Worm (Caenorhabditis elegans) whole organism, late embryonic: ENCODE data around the gene C45B11.9.

Source experiments
- K02D7.2 ChIP-seq: sonication (generic microtip); optimal IDR thresholded peaks from 2 replicates; lab custom pipeline; 2017; ENCODE audit warnings: mild to moderate bottlenecking, missing genetic modification characterization, missing compliant biosample characterization
- ahr-1 ChIP-seq: sonication (generic microtip); optimal IDR thresholded peaks from 2 replicates; lab custom pipeline; 2016; ENCODE audit warnings: missing genetic modification characterization, missing compliant biosample characterization
- ceh-14 ChIP-seq: sonication (generic microtip); optimal IDR thresholded peaks from 2 replicates; lab custom pipeline; 2016; ENCODE audit warnings: missing genotype, missing genetic modification characterization, missing compliant biosample characterization
- ceh-19 ChIP-seq: fragments of 200-800 bp; sonication (Bioruptor generic); optimal IDR thresholded peaks from 2 replicates; lab custom pipeline; 2018; ENCODE audit warnings: mild to moderate bottlenecking, missing genetic modification characterization, missing compliant biosample characterization
- ceh-22 ChIP-seq: sonication (generic microtip); optimal IDR thresholded peaks from 2 replicates; lab custom pipeline; 2017; ENCODE audit warnings: missing biosample characterization, missing genetic modification characterization
- ceh-24 ChIP-seq: sonication (generic microtip); optimal IDR thresholded peaks from 2 replicates; lab custom pipeline; 2016; ENCODE audit warnings: mild to moderate bottlenecking, missing genetic modification characterization, missing compliant biosample characterization
- ceh-9 ChIP-seq: sonication (generic microtip); optimal IDR thresholded peaks from 2 replicates; lab custom pipeline; 2016; ENCODE audit warnings: mild to moderate bottlenecking, missing genetic modification characterization, inconsistent platforms, missing compliant biosample characterization
- che-1 ChIP-seq: sonication (generic microtip); optimal IDR thresholded peaks from 2 replicates; lab custom pipeline; 2016; ENCODE audit warnings: mild to moderate bottlenecking, missing genetic modification characterization, missing compliant biosample characterization
- elt-2 ChIP-seq: sonication (generic microtip); optimal IDR thresholded peaks from 2 replicates; lab custom pipeline; 2016; ENCODE audit warnings: missing genetic modification reagents, missing genetic modification characterization, missing compliant biosample characterization
- elt-4 ChIP-seq: sonication (generic microtip); optimal IDR thresholded peaks from 2 replicates; lab custom pipeline; 2016; ENCODE audit warnings: missing genetic modification characterization, missing compliant biosample characterization
- ets-4 ChIP-seq: sonication (generic microtip); optimal IDR thresholded peaks from 2 replicates; lab custom pipeline; 2016; ENCODE audit warnings: missing genetic modification characterization, missing compliant biosample characterization
- fkh-6 ChIP-seq: sonication (generic microtip); optimal IDR thresholded peaks from 2 replicates; lab custom pipeline; 2016; ENCODE audit warnings: missing genetic modification characterization, missing compliant biosample characterization
- gmeb-2 ChIP-seq: sonication (generic microtip); optimal IDR thresholded peaks from 2 replicates; lab custom pipeline; 2016; ENCODE audit warnings: missing genetic modification characterization, inconsistent platforms, missing compliant biosample characterization
- hlh-15 ChIP-seq: sonication (generic microtip); optimal IDR thresholded peaks from 2 replicates; lab custom pipeline; 2016; ENCODE audit warnings: missing genetic modification characterization, missing compliant biosample characterization
- hlh-30 ChIP-seq: sonication (generic microtip); optimal IDR thresholded peaks from 2 replicates; lab custom pipeline; 2017; ENCODE audit warnings: antibody characterized with exemption, missing genetic modification characterization, missing compliant biosample characterization; ENCODE audit not compliant: insufficient read depth
- hlh-8 ChIP-seq: sonication (generic microtip); optimal IDR thresholded peaks from 2 replicates; lab custom pipeline; 2016; ENCODE audit warnings: missing genotype, missing genetic modification characterization, missing compliant biosample characterization
- lim-6 ChIP-seq: sonication (generic microtip); optimal IDR thresholded peaks from 2 replicates; lab custom pipeline; 2016; ENCODE audit warnings: missing genetic modification characterization, missing compliant biosample characterization
- lin-11 ChIP-seq: fragments of 200-800 bp; sonication (Bioruptor generic); optimal IDR thresholded peaks from 2 replicates; lab custom pipeline; 2018; ENCODE audit warnings: mild to moderate bottlenecking, missing genetic modification characterization, missing compliant biosample characterization
- madf-2 ChIP-seq: sonication (generic microtip); optimal IDR thresholded peaks from 2 replicates; lab custom pipeline; 2017; ENCODE audit warnings: missing genetic modification characterization, missing compliant biosample characterization
- mec-3 ChIP-seq: sonication (generic microtip); optimal IDR thresholded peaks from 2 replicates; lab custom pipeline; 2016; ENCODE audit warnings: borderline replicate concordance, missing genetic modification characterization, missing compliant biosample characterization
- nhr-232 ChIP-seq: sonication (generic microtip); optimal IDR thresholded peaks from 2 replicates; lab custom pipeline; 2016; ENCODE audit warnings: missing genetic modification characterization, missing compliant biosample characterization
- npax-4 ChIP-seq: sonication (generic microtip); optimal IDR thresholded peaks from 2 replicates; lab custom pipeline; 2016; ENCODE audit warnings: missing genetic modification characterization, missing compliant biosample characterization
- odd-2 ChIP-seq: sonication (generic microtip); optimal IDR thresholded peaks from 2 replicates; lab custom pipeline; 2017; ENCODE audit warnings: antibody characterized with exemption, mild to moderate bottlenecking, missing genetic modification characterization, missing compliant biosample characterization
- pha-2 ChIP-seq: sonication (generic microtip); optimal IDR thresholded peaks from 2 replicates; lab custom pipeline; 2017; ENCODE audit warnings: mild to moderate bottlenecking, missing genetic modification characterization, missing compliant biosample characterization
- pha-4 ChIP-seq: fragments of 150-350 bp; optimal IDR thresholded peaks from 2 replicates; lab custom pipeline; 2018; ENCODE audit warnings: missing biosample characterization, missing genetic modification reagents, missing genetic modification characterization
- ref-2 ChIP-seq: sonication (generic microtip); optimal IDR thresholded peaks from 2 replicates; lab custom pipeline; 2016; ENCODE audit warnings: missing genetic modification characterization, missing compliant biosample characterization
- sdc-2 ChIP-seq: sonication (generic microtip); optimal IDR thresholded peaks from 2 replicates; lab custom pipeline; 2016; ENCODE audit warnings: missing genotype, missing genetic modification characterization, missing compliant biosample characterization
- sox-2 ChIP-seq: fragments of 200-800 bp; sonication (Bioruptor generic); IDR thresholded peaks from 2 replicates; pipeline ENCODE4 v1.3.6; 2022; ENCODE audit warnings: missing genetic modification reagents, missing genetic modification characterization, missing compliant biosample characterization
- sox-4 ChIP-seq: sonication (generic microtip); optimal IDR thresholded peaks from 2 replicates; lab custom pipeline; 2017; ENCODE audit warnings: mild to moderate bottlenecking, missing genetic modification characterization, inconsistent platforms, missing compliant biosample characterization
- tbx-7 ChIP-seq: sonication (generic microtip); optimal IDR thresholded peaks from 2 replicates; lab custom pipeline; 2016; ENCODE audit warnings: missing genotype, missing genetic modification characterization, missing compliant biosample characterization
- unc-3 ChIP-seq, 2 experiments: fragments of 200-800 bp in 1 of 2; sonication (Bioruptor generic) in 1 of 2; sonication (generic microtip) in 1 of 2; conservative IDR thresholded peaks in 1 of 2; optimal IDR thresholded peaks in 1 of 2; 2 replicates each; pipeline versions ENCODE4 v1.3.6 to Lab custom; 2016 to 2022; ENCODE audit warnings: missing compliant biosample characterization in 2 of 2, missing genetic modification characterization in 2 of 2, missing genetic modification reagents in 1 of 2
- unc-42 ChIP-seq: sonication (generic microtip); optimal IDR thresholded peaks from 2 replicates; lab custom pipeline; 2016; ENCODE audit warnings: missing genotype, missing genetic modification characterization, missing compliant biosample characterization
- unc-55 ChIP-seq: sonication (generic microtip); optimal IDR thresholded peaks from 2 replicates; lab custom pipeline; 2017; ENCODE audit warnings: missing biosample characterization, missing genetic modification reagents, missing genetic modification characterization

Gene C45B11.9

ce11 chrV:11061887-11062286 lies 21.8 kb downstream of the C45B11.9 start:
- TF ChIP-seq K02D7.2 (tag; lab: Kevin White, UChicago) = no peak
- TF ChIP-seq che-1 = no peak
- no peak for TF ChIP-seq hlh-8 (tag; lab: Kevin White, UChicago)
- TF ChIP-seq pha-4 = no peak
- no peak for TF ChIP-seq ref-2
- TF ChIP-seq odd-2 (tag; lab: Kevin White, UChicago) = no peak
- TF ChIP-seq ceh-14 (tag; lab: Kevin White, UChicago) = no peak
- TF ChIP-seq hlh-30 = no peak
- no peak for TF ChIP-seq nhr-232 (tag; lab: Kevin White, UChicago)
- TF ChIP-seq mec-3 (tag; lab: Kevin White, UChicago) = no peak
- TF ChIP-seq tbx-7 (tag; lab: Kevin White, UChicago) = no peak

DNA sequence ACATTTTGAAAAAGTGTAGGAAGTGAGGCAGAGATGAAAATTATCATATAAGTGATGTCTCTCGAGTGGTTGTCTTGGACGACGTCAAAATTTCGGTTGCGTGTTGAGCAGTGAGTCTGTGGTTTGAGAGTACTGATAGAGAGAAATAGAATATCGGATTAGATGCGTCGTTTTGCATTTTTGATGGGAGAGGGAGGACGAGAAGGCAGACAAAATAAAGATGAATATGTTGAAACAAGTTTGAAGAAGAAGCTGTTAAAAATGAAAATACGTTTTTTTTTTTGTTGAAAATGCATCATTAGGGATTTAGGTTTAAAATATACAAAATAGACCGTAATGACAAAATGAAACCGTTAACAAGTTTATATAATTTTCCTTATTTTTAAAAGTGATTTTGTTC lies 23.0 kb downstream of the C45B11.9 start, which contains the start of gene T04C12.9:
Gene T04C12.9 (minus strand): TSS at position 101 of the 400 bp plus-strand sequence.
- TF ChIP-seq ref-2 (no peak), lin-11 (tag; lab: Kevin White, UChicago) (no peak), sox-2 (no peak), pha-4 (no peak), ceh-22 (tag; lab: Kevin White, UChicago) (no peak), ceh-14 (tag; lab: Kevin White, UChicago) (no peak), ceh-19 (no peak)

DNA sequence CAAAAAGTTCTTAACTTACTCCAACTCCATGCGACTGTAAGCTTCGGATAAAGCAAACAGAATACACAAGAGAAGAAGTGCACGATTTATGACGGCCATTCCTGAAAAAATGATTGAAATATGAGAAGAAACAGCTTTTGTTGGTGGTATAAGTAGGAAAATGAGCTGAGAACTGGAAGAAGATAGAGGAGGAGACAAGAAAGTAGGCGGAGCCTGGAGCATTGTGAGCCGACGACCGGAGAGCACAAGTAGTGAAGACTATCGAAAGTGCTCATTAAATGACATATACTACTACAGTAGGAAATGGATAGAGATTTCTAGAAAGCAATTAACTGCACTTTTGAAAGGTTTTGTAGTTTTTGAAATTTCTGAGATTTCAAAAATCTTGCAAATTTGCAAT lies 25.4 kb downstream of the C45B11.9 start, which contains the start of gene nlp-80:
Gene nlp-80 (minus strand): TSS at position 101 of the 400 bp plus-strand sequence.
- no peak for TF ChIP-seq fkh-6 (tag; lab: Kevin White, UChicago)
- TF ChIP-seq ceh-9 (tag; lab: Kevin White, UChicago) = no peak

ce11 chrV:11069277-11069676 lies 29.2 kb downstream of the C45B11.9 start, which contains the start of gene T04C12.8:
Gene T04C12.8 (minus strand): TSS chrV:11069358.
- TF ChIP-seq elt-4 = no peak
- TF ChIP-seq unc-3 (GFP tag; conservative IDR thresholded peaks at IDR 0.05; lab: Robert Waterston, UW) = no peak
- TF ChIP-seq unc-3 (tag; optimal IDR thresholded peaks at IDR 0.05; lab: Kevin White, UChicago) = no peak
- TF ChIP-seq elt-2 = peak; percentile 83

DNA sequence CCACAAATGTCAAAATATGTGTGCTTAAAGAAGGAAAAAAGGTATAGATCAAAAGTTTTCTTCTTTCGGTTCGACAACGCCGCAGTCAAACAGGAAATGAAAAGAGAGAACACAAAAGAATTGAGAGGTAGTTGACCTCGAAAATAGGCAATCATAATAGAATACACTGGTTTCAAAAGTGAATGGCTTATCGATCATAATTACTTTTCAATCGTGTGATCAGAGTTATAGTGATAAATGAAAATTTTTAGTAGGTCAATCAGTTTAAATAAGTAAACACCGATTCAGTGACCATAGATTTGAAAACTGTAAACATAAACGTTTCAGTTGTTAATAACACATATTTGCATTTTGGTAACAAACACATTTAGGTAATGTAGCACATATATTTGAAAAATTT lies 30.3 kb downstream of the C45B11.9 start:
- TF ChIP-seq unc-42 (tag; lab: Kevin White, UChicago) (no peak), unc-55 (no peak), npax-4 (tag; lab: Kevin White, UChicago) (no peak), ahr-1 (tag; lab: Kevin White, UChicago) (no peak), sox-4 (tag; lab: Kevin White, UChicago) (no peak), sdc-2 (tag; lab: Kevin White, UChicago) (no peak), lin-11 (tag; lab: Kevin White, UChicago) (no peak), che-1 (no peak), gmeb-2 (tag; lab: Kevin White, UChicago) (no peak), pha-4 (no peak), madf-2 (no peak), pha-2 (tag; lab: Kevin White, UChicago) (no peak), ets-4 (tag; lab: Kevin White, UChicago) (no peak), ceh-14 (tag; lab: Kevin White, UChicago) (no peak), sox-2 (no peak), hlh-15 (tag; lab: Kevin White, UChicago) (no peak), lim-6 (no peak)
- TF ChIP-seq, all 69 proteins: peak for 0

ce11 chrV:11071453-11071852 lies 31.3 kb downstream of the C45B11.9 start:
- TF ChIP-seq ceh-24 (tag; lab: Kevin White, UChicago) = no peak
- TF ChIP-seq, all 69 proteins: peak for 0
